Fruit fly (Drosophila melanogaster): Measurements from ENCODE around the gene CG11837.

CG11837 gene

dm6 chr3R:29088938-29089661 is 39.8 kb downstream of the CG11837 start (continued):
- TF ChIP-seq CG6765 (GFP tag; optimal IDR thresholded peaks at IDR 0.05) (peak; percentile 6), D (optimal IDR thresholded peaks at IDR 0.05) (no peak), D (GFP tag; optimal IDR thresholded peaks at IDR 0.05) (peak; percentile 82), Nf-YC (tag; optimal IDR thresholded peaks at IDR 0.05) (peak; percentile 20), D19A (tag; optimal IDR thresholded peaks at IDR 0.05) (peak; percentile 71), pita (GFP tag; optimal IDR thresholded peaks at IDR 0.05) (no peak), CG17829 (tag; optimal IDR thresholded peaks at IDR 0.05) (peak; percentile 72), crol (GFP tag; IDR thresholded peaks at IDR 0.05) (peak; percentile 60), sna (GFP tag; IDR thresholded peaks at IDR 0.05; ENCODE audit: partially characterized antibody) (no peak), pnt (GFP tag; optimal IDR thresholded peaks at IDR 0.05) (peak; percentile 59), phol (tag; optimal IDR thresholded peaks at IDR 0.05) (peak; percentile 86), CG12219 (GFP tag; optimal IDR thresholded peaks at IDR 0.05) (peak; percentile 64), ato (GFP tag; IDR thresholded peaks at IDR 0.05; ENCODE audit: partially characterized antibody) (no peak), Hmr (GFP tag; optimal IDR thresholded peaks at IDR 0.05) (peak; percentile 74), Sry-β (GFP tag; optimal IDR thresholded peaks at IDR 0.05) (no peak), nom (GFP tag; optimal IDR thresholded peaks at IDR 0.05) (no peak), CG18764 (GFP tag; optimal IDR thresholded peaks at IDR 0.05) (peak; percentile 63), cas (GFP tag; IDR thresholded peaks at IDR 0.05) (no peak), H15 (GFP tag; IDR thresholded peaks at IDR 0.05) (peak; percentile 60), Fer1 (GFP tag; optimal IDR thresholded peaks at IDR 0.05) (peak; percentile 58), Dip2 (GFP tag; IDR thresholded peaks at IDR 0.05) (no peak), CG32767 (GFP tag; IDR thresholded peaks at IDR 0.05) (peak; percentile 26; the same call in 1 of the 2 replicates), CG14860 (GFP tag; IDR thresholded peaks at IDR 0.05; ENCODE audit: partially characterized antibody) (no peak), CkIIα-i1 (GFP tag; IDR thresholded peaks at IDR 0.05) (no peak), CG3726 (GFP tag; IDR thresholded peaks at IDR 0.05) (0 out of 3 replicates have a peak, but pooled peaks have one; percentile 37), CG2875 (GFP tag; optimal IDR thresholded peaks at IDR 0.05) (peak; percentile 72), bcd (GFP tag; optimal IDR thresholded peaks at IDR 0.05) (peak; percentile 69), CG43689 (GFP tag; IDR thresholded peaks at IDR 0.05) (no peak), ranshi (GFP tag; IDR thresholded peaks at IDR 0.05) (peak; percentile 62; the same call in 1 of the 2 replicates), unc-4 (GFP tag; IDR thresholded peaks at IDR 0.05; ENCODE audit: partially characterized antibody) (no peak), Xbp1 (GFP tag; optimal IDR thresholded peaks at IDR 0.05) (peak; percentile 73), da (GFP tag; optimal IDR thresholded peaks at IDR 0.05) (no peak), CG8089 (GFP tag; optimal IDR thresholded peaks at IDR 0.05) (peak; percentile 9), C15 (GFP tag; IDR thresholded peaks at IDR 0.05) (no peak), NfI (GFP tag; optimal IDR thresholded peaks at IDR 0.05) (peak; percentile 59), sisA (GFP tag; IDR thresholded peaks at IDR 0.05) (peak; percentile 71), Lpt (GFP tag; optimal IDR thresholded peaks at IDR 0.05) (no peak), CG8765 (GFP tag; IDR thresholded peaks at IDR 0.05) (0 out of 2 replicates have a peak, but pooled peaks have one; percentile 20), cad (GFP tag; optimal IDR thresholded peaks at IDR 0.05) (no peak), CG17802 (tag; optimal IDR thresholded peaks at IDR 0.05) (peak; percentile 1), ems (GFP tag; optimal IDR thresholded peaks at IDR 0.05) (peak; percentile 76), CG4404 (GFP tag; IDR thresholded peaks at IDR 0.05) (no peak), CG10267 (tag; optimal IDR thresholded peaks at IDR 0.05) (peak; percentile 66), tgo (GFP tag; IDR thresholded peaks at IDR 0.05) (peak; percentile 70), CG15601 (tag; optimal IDR thresholded peaks at IDR 0.05) (peak; percentile 45), CG7963 (GFP tag; IDR thresholded peaks at IDR 0.05; ENCODE audit: partially characterized antibody) (no peak), CG11456 (GFP tag; IDR thresholded peaks at IDR 0.05) (0 out of 3 replicates have a peak, but pooled peaks have one; percentile 48), ap (GFP tag; IDR thresholded peaks at IDR 0.05) (peak; percentile 60), CG10462 (GFP tag; optimal IDR thresholded peaks at IDR 0.05) (peak; percentile 18), sob (GFP tag; IDR thresholded peaks at IDR 0.05) (no peak)

All from whole organism, embryonic.